Worm (Caenorhabditis elegans) whole organism, L2 larva: ENCODE data around the gene F07E5.7.

Experiments used
- C34F6.9 ChIP-seq: fragments of 150-350 bp; optimal IDR thresholded peaks from 2 replicates; lab custom pipeline; 2014; ENCODE audit warnings: missing biosample characterization, missing genetic modification characterization
- F13H6.1 ChIP-seq: sonication (generic microtip); optimal IDR thresholded peaks from 2 replicates; lab custom pipeline; 2016; ENCODE audit warnings: missing genetic modification characterization, missing compliant biosample characterization
- alr-1 ChIP-seq: fragments of 150-350 bp; optimal IDR thresholded peaks from 2 replicates; lab custom pipeline; 2014; ENCODE audit warnings: missing biosample characterization, missing genetic modification characterization
- aly-2 ChIP-seq: fragments of 150-350 bp; optimal IDR thresholded peaks from 2 replicates; lab custom pipeline; 2014; ENCODE audit warnings: missing biosample characterization, missing genetic modification characterization
- ama-1 ChIP-seq: fragments of 150-350 bp; optimal IDR thresholded peaks from 2 replicates; lab custom pipeline; 2018; ENCODE audit warnings: inconsistent platforms
- crh-2 ChIP-seq: sonication (generic microtip); optimal IDR thresholded peaks from 2 replicates; lab custom pipeline; 2017; ENCODE audit warnings: missing biosample characterization, missing genetic modification characterization
- elt-1 ChIP-seq: fragments of 150-350 bp; optimal IDR thresholded peaks from 2 replicates; lab custom pipeline; 2014; ENCODE audit warnings: missing biosample characterization, missing genetic modification characterization
- gmeb-1 ChIP-seq: fragments of 150-350 bp; optimal IDR thresholded peaks from 2 replicates; lab custom pipeline; 2014; ENCODE audit warnings: missing biosample characterization, missing genetic modification characterization
- lin-11 ChIP-seq: fragments of 150-350 bp; sonication (generic microtip); optimal IDR thresholded peaks from 2 replicates; lab custom pipeline; 2014; ENCODE audit warnings: missing biosample characterization, missing genetic modification characterization, inconsistent platforms, mixed read lengths
- lin-39 ChIP-seq: fragments of 150-350 bp; optimal IDR thresholded peaks from 2 replicates; lab custom pipeline; 2014; ENCODE audit warnings: missing biosample characterization, missing genetic modification reagents, missing genetic modification characterization
- lsy-2 ChIP-seq, 2 experiments: fragments of 150-350 bp in 1 of 2; sonication (generic microtip) in 1 of 2; optimal IDR thresholded peaks; 2 replicates each; lab custom pipeline; 2014 to 2017; ENCODE audit warnings: missing biosample characterization in 2 of 2, missing genetic modification characterization in 2 of 2
- mab-5 ChIP-seq: fragments of 150-350 bp; optimal IDR thresholded peaks from 2 replicates; lab custom pipeline; 2014; ENCODE audit warnings: missing biosample characterization, missing genetic modification characterization
- mbf-1 ChIP-seq: sonication (generic microtip); optimal IDR thresholded peaks from 2 replicates; lab custom pipeline; 2017; ENCODE audit warnings: missing biosample characterization, missing genetic modification characterization
- nhr-10 ChIP-seq: sonication (generic microtip); optimal IDR thresholded peaks from 2 replicates; lab custom pipeline; 2017; ENCODE audit warnings: missing biosample characterization, missing genetic modification characterization
- nhr-11 ChIP-seq: fragments of 150-350 bp; optimal IDR thresholded peaks from 2 replicates; lab custom pipeline; 2014; ENCODE audit warnings: missing biosample characterization, missing genetic modification characterization
- nhr-12 ChIP-seq: fragments of 150-350 bp; optimal IDR thresholded peaks from 2 replicates; lab custom pipeline; 2014; ENCODE audit warnings: missing biosample characterization, missing genetic modification characterization
- nhr-129 ChIP-seq: fragments of 150-350 bp; optimal IDR thresholded peaks from 2 replicates; lab custom pipeline; 2014; ENCODE audit warnings: missing biosample characterization, missing genetic modification characterization
- nhr-21 ChIP-seq: fragments of 150-350 bp; optimal IDR thresholded peaks from 2 replicates; lab custom pipeline; 2014; ENCODE audit warnings: missing biosample characterization, missing genetic modification characterization
- nhr-23 ChIP-seq: fragments of 150-350 bp; optimal IDR thresholded peaks from 2 replicates; lab custom pipeline; 2014; ENCODE audit warnings: missing biosample characterization, missing genetic modification reagents, missing genetic modification characterization
- nhr-237 ChIP-seq: fragments of 150-350 bp; optimal IDR thresholded peaks from 2 replicates; lab custom pipeline; 2014; ENCODE audit warnings: missing biosample characterization, missing genetic modification characterization
- nhr-25 ChIP-seq: fragments of 150-350 bp; sonication (generic microtip); optimal IDR thresholded peaks from 3 replicates; lab custom pipeline; 2014; ENCODE audit warnings: missing biosample characterization, missing genetic modification characterization
- nhr-77 ChIP-seq: fragments of 150-350 bp; optimal IDR thresholded peaks from 2 replicates; lab custom pipeline; 2014; ENCODE audit warnings: missing biosample characterization, missing genetic modification characterization
- peb-1 ChIP-seq: fragments of 150-350 bp; optimal IDR thresholded peaks from 2 replicates; lab custom pipeline; 2014; ENCODE audit warnings: missing biosample characterization, missing genetic modification characterization
- skn-1 ChIP-seq: sonication (generic microtip); optimal IDR thresholded peaks from 2 replicates; lab custom pipeline; 2017; ENCODE audit warnings: missing biosample characterization, missing genetic modification characterization
- sma-3 ChIP-seq: sonication (generic microtip); optimal IDR thresholded peaks from 2 replicates; lab custom pipeline; 2016; ENCODE audit warnings: missing genetic modification reagents, missing genetic modification characterization, missing compliant biosample characterization
- unc-39 ChIP-seq: fragments of 150-350 bp; optimal IDR thresholded peaks from 2 replicates; lab custom pipeline; 2014; ENCODE audit warnings: missing biosample characterization, missing genetic modification characterization
- unc-55 ChIP-seq: fragments of 150-350 bp; sonication (generic microtip); optimal IDR thresholded peaks from 3 replicates; lab custom pipeline; 2014; ENCODE audit warnings: missing biosample characterization, missing genetic modification reagents, missing genetic modification characterization
- unc-62 ChIP-seq: fragments of 150-350 bp; optimal IDR thresholded peaks from 2 replicates; lab custom pipeline; 2014; ENCODE audit warnings: missing biosample characterization, missing genetic modification reagents, missing genetic modification characterization
- zag-1 ChIP-seq: fragments of 150-350 bp; optimal IDR thresholded peaks from 2 replicates; lab custom pipeline; 2014; ENCODE audit warnings: missing biosample characterization, missing genetic modification characterization
- ztf-11 ChIP-seq: sonication (generic microtip); optimal IDR thresholded peaks from 2 replicates; lab custom pipeline; 2017; ENCODE audit warnings: missing biosample characterization, missing genetic modification characterization
- ztf-4 ChIP-seq: fragments of 150-350 bp; optimal IDR thresholded peaks from 2 replicates; lab custom pipeline; 2014; ENCODE audit warnings: missing biosample characterization, missing genetic modification characterization

Gene F07E5.7

ce11 chrII:2071429-2071828 is at the start of gene F07E5.7:
Gene F07E5.7 (minus strand): TSS chrII:2071529.
- no peak for TF ChIP-seq crh-2 (tag; lab: Kevin White, UChicago)
- no peak for TF ChIP-seq ama-1

- TF ChIP-seq lin-39 = no peak
- no peak for TF ChIP-seq gmeb-1 (tag; lab: Kevin White, UChicago)
- no peak for TF ChIP-seq nhr-10 (tag; lab: Kevin White, UChicago)
- TF ChIP-seq lin-11 (tag; lab: Kevin White, UChicago) = no peak
- no peak for TF ChIP-seq nhr-77 (tag; lab: Kevin White, UChicago)
- no peak for TF ChIP-seq nhr-21 (tag; lab: Kevin White, UChicago)
- TF ChIP-seq skn-1 = no peak
Observed at ce11 chrII:2116794-2117193, 45.5 kb upstream of the F07E5.7 start, which contains the start of gene srh-195. Gene srh-195 (minus strand): TSS chrII:2116894.

ce11 chrII:2114488-2114887 is 43.2 kb upstream of the F07E5.7 start:
- TF ChIP-seq ztf-4 (tag; lab: Kevin White, UChicago) (no peak), nhr-237 (tag; lab: Kevin White, UChicago) (no peak), nhr-12 (tag; lab: Kevin White, UChicago) (no peak), peb-1 (tag; lab: Kevin White, UChicago) (no peak), mbf-1 (no peak), elt-1 (tag; lab: Kevin White, UChicago) (no peak)
- TF ChIP-seq, all 48 proteins: peak for 0

- TF ChIP-seq alr-1 (no peak), nhr-11 (tag; lab: Kevin White, UChicago) (no peak), F13H6.1 (tag; lab: Kevin White, UChicago) (no peak), mab-5 (no peak), crh-2 (tag; lab: Kevin White, UChicago) (no peak), gmeb-1 (tag; lab: Kevin White, UChicago) (no peak), nhr-23 (tag; lab: Kevin White, UChicago) (no peak), lin-39 (no peak), nhr-77 (tag; lab: Kevin White, UChicago) (no peak), unc-39 (tag; lab: Kevin White, UChicago) (no peak), sma-3 (GFP tag; lab: Kevin White, UChicago) (no peak), ztf-11 (tag; lab: Kevin White, UChicago) (no peak), aly-2 (tag; lab: Kevin White, UChicago) (no peak), unc-62 (GFP tag; lab: Kevin White, UChicago) (no peak), unc-55 (GFP tag; lab: Kevin White, UChicago) (no peak), ama-1 (no peak), mbf-1 (no peak), nhr-237 (tag; lab: Kevin White, UChicago) (no peak), peb-1 (tag; lab: Kevin White, UChicago) (no peak)
- TF ChIP-seq, all 48 proteins: peak for 0
Observed at ce11 chrII:2112948-2113347, 41.6 kb upstream of the F07E5.7 start, which contains the start of gene R52.6. Gene R52.6 (minus strand): TSS chrII:2113048.

ce11 chrII:2109943-2110342 is 38.6 kb upstream of the F07E5.7 start, which contains the start of gene R52.5:
Gene R52.5 (minus strand): TSS chrII:2110043.
- TF ChIP-seq unc-62 (GFP tag; lab: Kevin White, UChicago) (no peak), C34F6.9 (tag; lab: Kevin White, UChicago) (no peak), zag-1 (no peak), nhr-129 (tag; lab: Kevin White, UChicago) (no peak)

ce11 chrII:2108295-2108694 is 37.0 kb upstream of the F07E5.7 start, which contains the start of gene R52.4:
Gene R52.4 (minus strand): TSS chrII:2108395.
- TF ChIP-seq nhr-25 (tag; lab: Kevin White, UChicago) = no peak
- TF ChIP-seq nhr-21 (tag; lab: Kevin White, UChicago) = no peak
- no peak for TF ChIP-seq unc-39 (tag; lab: Kevin White, UChicago)
- no peak for TF ChIP-seq lsy-2 (tag; optimal IDR thresholded peaks at IDR 0.05; lab: Kevin White, UChicago)
- TF ChIP-seq peb-1 (tag; lab: Kevin White, UChicago) = no peak
- TF ChIP-seq aly-2 (tag; lab: Kevin White, UChicago) = no peak
